Worm (Caenorhabditis elegans) whole organism, early embryonic: ENCODE results near the gene F39C12.1.

Experiments used
- B0310.2 ChIP-seq: sonication (generic microtip); optimal IDR thresholded peaks from 2 replicates; lab custom pipeline; 2016; ENCODE audit warnings: mild to moderate bottlenecking, missing genetic modification characterization, missing compliant biosample characterization
- F13C5.2 ChIP-seq: sonication (generic microtip); optimal IDR thresholded peaks from 2 replicates; lab custom pipeline; 2017; ENCODE audit warnings: mild to moderate bottlenecking, missing genetic modification characterization, inconsistent platforms, missing compliant biosample characterization
- aly-1 ChIP-seq: sonication (generic microtip); optimal IDR thresholded peaks from 2 replicates; lab custom pipeline; 2016; ENCODE audit warnings: missing genetic modification characterization, missing compliant biosample characterization
- ama-1 ChIP-seq: fragments of 150-350 bp; optimal IDR thresholded peaks from 2 replicates; lab custom pipeline; 2014
- ceh-13 ChIP-seq: fragments of 200-800 bp; sonication (Bioruptor generic); optimal IDR thresholded peaks from 2 replicates; lab custom pipeline; 2018; ENCODE audit warnings: mild to moderate bottlenecking, missing genetic modification characterization, missing compliant biosample characterization
- ceh-36 ChIP-seq: sonication (generic microtip); optimal IDR thresholded peaks from 2 replicates; lab custom pipeline; 2016; ENCODE audit warnings: missing genetic modification characterization, inconsistent platforms, missing compliant biosample characterization
- ets-7 ChIP-seq: sonication (generic microtip); optimal IDR thresholded peaks from 2 replicates; lab custom pipeline; 2016; ENCODE audit warnings: missing genotype, missing genetic modification characterization, missing compliant biosample characterization
- flt-1 ChIP-seq: fragments of 200-800 bp; sonication (Bioruptor generic); IDR thresholded peaks from 2 replicates; pipeline ENCODE4 v1.3.6; 2022; ENCODE audit warnings: missing genetic modification characterization, missing compliant biosample characterization
- hmbx-1 ChIP-seq: sonication (generic microtip); optimal IDR thresholded peaks from 2 replicates; lab custom pipeline; 2016; ENCODE audit warnings: mild to moderate bottlenecking, missing genetic modification characterization, missing compliant biosample characterization
- hmg-4 ChIP-seq: fragments of 200-800 bp; sonication (Bioruptor generic); optimal IDR thresholded peaks from 2 replicates; lab custom pipeline; 2018; ENCODE audit warnings: mild to moderate bottlenecking, missing genetic modification characterization, missing compliant biosample characterization
- hnd-1 ChIP-seq: sonication (generic microtip); optimal IDR thresholded peaks from 2 replicates; lab custom pipeline; 2016; ENCODE audit warnings: missing genetic modification characterization, missing compliant biosample characterization
- pes-1 ChIP-seq: fragments of 200-800 bp; sonication (Bioruptor generic); IDR thresholded peaks from 2 replicates; pipeline ENCODE4 v1.3.6; 2022; ENCODE audit warnings: missing genetic modification reagents, missing genetic modification characterization, missing compliant biosample characterization
- scrt-1 ChIP-seq: fragments of 200-800 bp; sonication (Bioruptor generic); IDR thresholded peaks from 2 replicates; pipeline ENCODE4 v1.3.6; 2022; ENCODE audit warnings: missing genetic modification characterization, missing compliant biosample characterization
- sea-1 ChIP-seq: fragments of 200-800 bp; sonication (Bioruptor generic); conservative IDR thresholded peaks from 2 replicates; pipeline ENCODE4 v1.3.6; 2022; ENCODE audit warnings: missing genetic modification characterization, missing compliant biosample characterization
- tbx-11 ChIP-seq: fragments of 200-800 bp; sonication (Bioruptor generic); IDR thresholded peaks from 2 replicates; pipeline ENCODE4 v1.3.6; 2022; ENCODE audit warnings: missing genetic modification characterization, missing compliant biosample characterization
- tbx-37 ChIP-seq: fragments of 200-800 bp; sonication (Bioruptor generic); conservative IDR thresholded peaks from 2 replicates; pipeline ENCODE4 v1.3.6; 2022; ENCODE audit warnings: missing genetic modification reagents, missing genetic modification characterization, missing compliant biosample characterization
- tra-4 ChIP-seq: sonication (generic microtip); optimal IDR thresholded peaks from 2 replicates; lab custom pipeline; 2017; ENCODE audit warnings: missing genetic modification characterization, missing compliant biosample characterization

The F39C12.1 gene

ce11 chrX:4809753-4810424, 43.1 kb downstream of the F39C12.1 start:
- TF ChIP-seq ceh-13 (GFP tag; lab: Kevin White, UChicago), result no peak

ce11 chrX:4809189-4809588, 43.8 kb downstream of the F39C12.1 start:
- TF ChIP-seq tbx-37 (GFP tag; lab: Robert Waterston, UW), result no peak
- TF ChIP-seq hmbx-1, result no peak
- no peak for TF ChIP-seq pes-1 (GFP tag; lab: Robert Waterston, UW)
- TF ChIP-seq sea-1 (GFP tag; lab: Robert Waterston, UW), result no peak
- TF ChIP-seq F13C5.2 (tag; lab: Kevin White, UChicago), result no peak
- TF ChIP-seq tra-4 (tag; lab: Kevin White, UChicago), result no peak
- no peak for TF ChIP-seq ets-7 (tag; lab: Kevin White, UChicago)
- TF ChIP-seq flt-1 (GFP tag; lab: Robert Waterston, UW), result no peak

- TF ChIP-seq pes-1 (GFP tag; lab: Robert Waterston, UW) (no peak), tra-4 (tag; lab: Kevin White, UChicago) (no peak), scrt-1 (GFP tag; lab: Robert Waterston, UW) (no peak)
These were observed 44.3 kb downstream of the F39C12.1 start for ce11 chrX:4808737-4809136.

- TF ChIP-seq sea-1 (GFP tag; lab: Robert Waterston, UW) (no peak), flt-1 (GFP tag; lab: Robert Waterston, UW) (no peak), hmg-4 (GFP tag; lab: Kevin White, UChicago) (no peak), hnd-1 (tag; lab: Kevin White, UChicago) (no peak), scrt-1 (GFP tag; lab: Robert Waterston, UW) (no peak), tra-4 (tag; lab: Kevin White, UChicago) (no peak), tbx-11 (GFP tag; lab: Robert Waterston, UW) (no peak)
These were observed 49.1 kb downstream of the F39C12.1 start for ce11 chrX:4803942-4804341.

- no peak for TF ChIP-seq hnd-1 (tag; lab: Kevin White, UChicago)
- TF ChIP-seq ceh-13 (GFP tag; lab: Kevin White, UChicago), result no peak
- peak; percentile 33 for TF ChIP-seq hmg-4 (GFP tag; lab: Kevin White, UChicago)
- no peak for TF ChIP-seq pes-1 (GFP tag; lab: Robert Waterston, UW)
- no peak for TF ChIP-seq tbx-11 (GFP tag; lab: Robert Waterston, UW)
- no peak for TF ChIP-seq tra-4 (tag; lab: Kevin White, UChicago)
These were observed 50.7 kb downstream of the F39C12.1 start for ce11 chrX:4802255-4802654.

ce11 chrX:4800892-4801291, 52.1 kb downstream of the F39C12.1 start:
- TF ChIP-seq aly-1 (tag; lab: Kevin White, UChicago) (no peak), sea-1 (GFP tag; lab: Robert Waterston, UW) (no peak), ets-7 (tag; lab: Kevin White, UChicago) (no peak), hmbx-1 (no peak), tbx-11 (GFP tag; lab: Robert Waterston, UW) (no peak), ceh-13 (GFP tag; lab: Kevin White, UChicago) (no peak), scrt-1 (GFP tag; lab: Robert Waterston, UW) (no peak), hmg-4 (GFP tag; lab: Kevin White, UChicago) (no peak), tra-4 (tag; lab: Kevin White, UChicago) (no peak), ceh-36 (tag; lab: Kevin White, UChicago) (no peak), B0310.2 (no peak), flt-1 (GFP tag; lab: Robert Waterston, UW) (no peak), F13C5.2 (tag; lab: Kevin White, UChicago) (no peak), tbx-37 (GFP tag; lab: Robert Waterston, UW) (no peak), pes-1 (GFP tag; lab: Robert Waterston, UW) (no peak)

ce11 chrX:4800078-4800621, 52.8 kb downstream of the F39C12.1 start, which contains the start of gene mig-13:
TSS of gene mig-13 (minus strand) at chrX:4800128.
- TF ChIP-seq tra-4 (tag; lab: Kevin White, UChicago), result no peak
- TF ChIP-seq tbx-11 (GFP tag; lab: Robert Waterston, UW), result no peak
- no peak for TF ChIP-seq hmbx-1
- TF ChIP-seq ama-1 (lab: Kevin White, UChicago), result no peak
- no peak for TF ChIP-seq ceh-36 (tag; lab: Kevin White, UChicago)
- TF ChIP-seq ets-7 (tag; lab: Kevin White, UChicago), result no peak
- TF ChIP-seq pes-1 (GFP tag; lab: Robert Waterston, UW), result no peak
- no peak for TF ChIP-seq sea-1 (GFP tag; lab: Robert Waterston, UW)
- TF ChIP-seq flt-1 (GFP tag; lab: Robert Waterston, UW), result no peak
- no peak for TF ChIP-seq scrt-1 (GFP tag; lab: Robert Waterston, UW)
- TF ChIP-seq tbx-37 (GFP tag; lab: Robert Waterston, UW), result no peak
- no peak for TF ChIP-seq F13C5.2 (tag; lab: Kevin White, UChicago)

- TF ChIP-seq tbx-37 (GFP tag; lab: Robert Waterston, UW) (no peak), B0310.2 (no peak), ets-7 (tag; lab: Kevin White, UChicago) (no peak), pes-1 (GFP tag; lab: Robert Waterston, UW) (no peak)
These were observed 57.7 kb downstream of the F39C12.1 start for ce11 chrX:4795329-4795728.
